Fruit fly (Drosophila melanogaster) whole organism, wandering third instar larva: ENCODE results near the gene CG14105.

Experiments used
- CG9705 ChIP-seq: fragments of 200-800 bp; sonication (Bioruptor generic); optimal IDR thresholded peaks from 2 replicates; lab custom pipeline; 2018; ENCODE audit warnings: missing biosample characterization, mild to moderate bottlenecking, missing genetic modification characterization
- Dfd ChIP-seq: fragments of >200 bp; optimal IDR thresholded peaks from 2 replicates; lab custom pipeline; 2017; ENCODE audit warnings: missing biosample characterization, missing genetic modification characterization
- GATAd ChIP-seq: sonication (Bioruptor generic); optimal IDR thresholded peaks from 2 replicates; lab custom pipeline; 2016; ENCODE audit warnings: missing biosample characterization, missing genetic modification characterization
- Hr78 ChIP-seq: fragments of >200 bp; optimal IDR thresholded peaks from 2 replicates; lab custom pipeline; 2017; ENCODE audit warnings: missing biosample characterization, missing genetic modification characterization
- Jra ChIP-seq: sonication (Bioruptor generic); optimal IDR thresholded peaks from 2 replicates; lab custom pipeline; 2016; ENCODE audit warnings: missing biosample characterization, missing genetic modification characterization
- fru ChIP-seq: fragments of 200-800 bp; sonication (Bioruptor generic); optimal IDR thresholded peaks from 3 replicates; lab custom pipeline; 2016; ENCODE audit warnings: missing biosample characterization, mild to moderate bottlenecking, missing genetic modification characterization
- h ChIP-seq: fragments of 200-800 bp; sonication (Bioruptor generic); optimal IDR thresholded peaks from 3 replicates; lab custom pipeline; 2016; ENCODE audit warnings: missing biosample characterization, mild to moderate bottlenecking, missing genetic modification characterization
- psq ChIP-seq: fragments of 200-800 bp; sonication (Bioruptor generic); optimal IDR thresholded peaks from 3 replicates; lab custom pipeline; 2017; ENCODE audit warnings: missing biosample characterization, mild to moderate bottlenecking, missing genetic modification characterization, moderate library complexity
- usp ChIP-seq: fragments of >200 bp; optimal IDR thresholded peaks from 2 replicates; lab custom pipeline; 2017; ENCODE audit warnings: missing biosample characterization, missing genetic modification characterization

DNA sequence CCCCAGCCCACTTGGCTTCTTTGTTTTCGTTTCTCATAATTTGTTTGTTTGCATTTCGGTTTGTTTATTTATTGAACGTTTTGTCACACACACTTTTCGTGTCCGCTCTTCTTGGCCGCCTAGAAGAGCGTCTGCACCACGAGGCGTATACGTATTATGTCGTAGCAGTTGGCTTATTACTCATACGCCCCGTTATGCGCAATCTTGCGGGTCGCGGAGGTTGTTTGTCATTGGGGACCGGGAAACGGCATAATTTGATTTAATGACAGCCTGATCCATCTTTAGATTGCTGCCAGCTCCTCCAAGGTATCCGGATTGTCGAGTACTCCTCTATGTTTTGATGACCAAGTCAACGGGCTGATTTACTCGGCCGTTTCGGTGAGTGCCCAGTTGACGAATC lies 6.3 kb downstream of the CG14105 start:
- TF ChIP-seq Hr78 (GFP tag; lab: Kevin White, UChicago) (no peak), GATAd (GFP tag; lab: Kevin White, UChicago) (no peak), CG9705 (GFP tag; lab: Kevin White, UChicago) (no peak), psq (no peak), Jra (GFP tag; lab: Kevin White, UChicago) (no peak), usp (GFP tag; lab: Kevin White, UChicago) (no peak), fru (GFP tag; lab: Kevin White, UChicago) (no peak), h (GFP tag; lab: Kevin White, UChicago) (no peak), Dfd (no peak)
